Worm (Caenorhabditis elegans): ENCODE measurements around the gene col-170.

- TF ChIP-seq nhr-237 (tag; optimal IDR thresholded peaks at IDR 0.05), result no peak
- no peak for TF ChIP-seq nhr-28 (tag; optimal IDR thresholded peaks at IDR 0.05)
- no peak for TF ChIP-seq ama-1 (optimal IDR thresholded peaks at IDR 0.05)
- no peak for TF ChIP-seq ceh-28 (tag; optimal IDR thresholded peaks at IDR 0.05)
- TF ChIP-seq nhr-23 (tag; optimal IDR thresholded peaks at IDR 0.05), result peak; percentile 1
- no peak for TF ChIP-seq pha-4 (tag; optimal IDR thresholded peaks at IDR 0.05)
These were observed 8.4 kb upstream of the col-170 start, which contains the start of gene col-167 for ce11 chrX:6323129-6323528.
